Worm (Caenorhabditis elegans) whole organism, L3 larva: Measurements from ENCODE around the gene nhr-225.

Experiments used
- ceh-82 ChIP-seq: fragments of 150-350 bp; optimal IDR thresholded peaks from 2 replicates; lab custom pipeline; 2014; ENCODE audit warnings: missing biosample characterization, missing genetic modification characterization
- egl-5 ChIP-seq: fragments of 150-350 bp; optimal IDR thresholded peaks from 2 replicates; lab custom pipeline; 2017; ENCODE audit warnings: missing biosample characterization, missing genetic modification reagents, missing genetic modification characterization, inconsistent platforms
- elt-2 ChIP-seq: sonication (generic microtip); optimal IDR thresholded peaks from 2 replicates; lab custom pipeline; 2016; ENCODE audit warnings: missing genetic modification reagents, mild to moderate bottlenecking, missing genetic modification characterization, missing compliant biosample characterization
- fkh-10 ChIP-seq: sonication (generic microtip); optimal IDR thresholded peaks from 2 replicates; lab custom pipeline; 2017; ENCODE audit warnings: missing biosample characterization, missing genetic modification reagents, missing genetic modification characterization
- hmg-11 ChIP-seq: sonication (generic microtip); optimal IDR thresholded peaks from 2 replicates; lab custom pipeline; 2016; ENCODE audit warnings: missing genetic modification characterization, missing compliant biosample characterization
- jun-1 ChIP-seq: fragments of 150-350 bp; optimal IDR thresholded peaks from 2 replicates; lab custom pipeline; 2014; ENCODE audit warnings: missing biosample characterization, missing genetic modification reagents, missing genetic modification characterization
- mdl-1 ChIP-seq: fragments of 150-350 bp; optimal IDR thresholded peaks from 2 replicates; lab custom pipeline; 2014; ENCODE audit warnings: missing biosample characterization, missing genetic modification characterization
- nfya-1 ChIP-seq: sonication (generic microtip); optimal IDR thresholded peaks from 2 replicates; lab custom pipeline; 2017; ENCODE audit warnings: missing genetic modification characterization, mild to moderate bottlenecking, missing compliant biosample characterization, antibody characterized with exemption, moderate library complexity; ENCODE audit not compliant: insufficient read depth
- nhr-23 ChIP-seq: fragments of 150-350 bp; optimal IDR thresholded peaks from 2 replicates; lab custom pipeline; 2014; ENCODE audit warnings: missing biosample characterization, missing genetic modification reagents, missing genetic modification characterization
- nhr-25 ChIP-seq: sonication (generic microtip); optimal IDR thresholded peaks from 2 replicates; lab custom pipeline; 2017; ENCODE audit warnings: missing biosample characterization, missing genetic modification characterization
- nhr-67 ChIP-seq: fragments of 150-350 bp; optimal IDR thresholded peaks from 2 replicates; lab custom pipeline; 2014; ENCODE audit warnings: missing biosample characterization, missing genetic modification characterization
- unc-62 ChIP-seq: fragments of 150-350 bp; sonication (generic microtip); optimal IDR thresholded peaks from 4 replicates; lab custom pipeline; 2014; ENCODE audit warnings: missing biosample characterization, missing genetic modification reagents, missing genetic modification characterization
- ztf-11 ChIP-seq: fragments of 150-350 bp; optimal IDR thresholded peaks from 2 replicates; lab custom pipeline; 2014; ENCODE audit warnings: missing biosample characterization, missing genetic modification characterization

DNA sequence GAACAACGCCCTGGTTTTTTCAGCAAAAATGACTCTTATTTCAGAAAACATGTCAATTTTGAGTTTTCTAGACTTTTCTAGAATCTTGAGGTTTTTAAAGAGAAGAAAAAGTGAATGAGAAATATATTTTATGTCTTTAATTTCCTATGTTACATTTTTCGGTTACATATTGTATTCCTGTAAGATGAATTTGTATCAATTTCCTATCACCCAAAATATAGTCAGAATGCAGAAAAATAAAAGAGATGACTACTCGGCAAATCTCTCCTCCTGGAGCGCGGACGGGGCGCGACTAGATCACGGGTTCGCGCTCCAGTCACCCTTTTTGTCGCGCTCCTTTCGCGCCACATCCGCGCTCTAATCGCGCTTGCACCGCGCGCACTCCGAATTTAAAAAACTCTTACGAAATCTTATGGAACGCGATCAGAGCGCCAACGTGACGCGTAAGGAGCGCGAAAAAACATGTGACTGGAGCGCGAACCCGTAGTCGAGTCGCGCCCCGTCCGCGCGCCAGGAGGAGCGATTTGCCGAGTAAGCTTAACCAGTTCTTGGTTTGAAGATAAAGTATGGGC lies 35.6 kb downstream of the nhr-225 start, which contains the start of gene str-253:
- no peak for TF ChIP-seq unc-62 (GFP tag; lab: Kevin White, UChicago)
- TF ChIP-seq hmg-11 (tag; lab: Kevin White, UChicago): no peak
- no peak for TF ChIP-seq nhr-23 (tag; lab: Kevin White, UChicago)
- no peak for TF ChIP-seq nhr-67 (tag; lab: Kevin White, UChicago)
- no peak for TF ChIP-seq ceh-82
- TF ChIP-seq egl-5 (tag; lab: Kevin White, UChicago): no peak
- no peak for TF ChIP-seq fkh-10 (GFP tag; lab: Kevin White, UChicago)
- TF ChIP-seq ztf-11 (tag; lab: Kevin White, UChicago): no peak
- no peak for TF ChIP-seq jun-1
- no peak for TF ChIP-seq nhr-25 (tag; lab: Kevin White, UChicago)
- no peak for TF ChIP-seq elt-2 (tag; lab: Kevin White, UChicago)
- TF ChIP-seq mdl-1: no peak
- TF ChIP-seq nfya-1: no peak
